Fruit fly (Drosophila melanogaster) whole organism, embryonic: ENCODE results near the gene Mer.

Source experiments
- Bdp1 ChIP-seq: fragments of 200-800 bp; sonication (Bioruptor generic); optimal IDR thresholded peaks from 3 replicates; lab custom pipeline; 2016; ENCODE audit warnings: missing biosample characterization, missing genetic modification characterization
- CG10209 ChIP-seq: fragments of 200-800 bp; sonication (Bioruptor generic); optimal IDR thresholded peaks from 3 replicates; lab custom pipeline; 2017; ENCODE audit warnings: missing biosample characterization, mild to moderate bottlenecking, missing genetic modification characterization, missing genetic modification reagents
- CG10267 ChIP-seq: fragments of 200-800 bp; sonication (Bioruptor generic); optimal IDR thresholded peaks from 2 replicates; lab custom pipeline; 2018; ENCODE audit warnings: missing biosample characterization, mild to moderate bottlenecking, missing genetic modification characterization, moderate library complexity
- CG10431 ChIP-seq: fragments of 200-800 bp; sonication (Bioruptor generic); optimal IDR thresholded peaks from 3 replicates; lab custom pipeline; 2018; ENCODE audit warnings: missing biosample characterization, mild to moderate bottlenecking, missing genetic modification characterization
- CG10565 ChIP-seq: fragments of 200-800 bp; sonication (Bioruptor generic); optimal IDR thresholded peaks from 3 replicates; lab custom pipeline; 2016; ENCODE audit warnings: missing biosample characterization, mild to moderate bottlenecking, missing genetic modification characterization
- CG11247 ChIP-seq: fragments of 200-800 bp; sonication (Bioruptor generic); IDR thresholded peaks from 2 replicates; pipeline ENCODE4 v1.3.6; 2022; ENCODE audit warnings: missing biosample characterization, missing genetic modification characterization
- CG12236 ChIP-seq: fragments of 200-800 bp; sonication (Bioruptor generic); optimal IDR thresholded peaks from 2 replicates; lab custom pipeline; 2016; ENCODE audit warnings: missing biosample characterization, missing genetic modification characterization
- CG13296 ChIP-seq: fragments of 200-800 bp; sonication (Bioruptor generic); optimal IDR thresholded peaks from 3 replicates; lab custom pipeline; 2018; ENCODE audit warnings: missing biosample characterization, mild to moderate bottlenecking, missing genetic modification characterization
- CG14050 ChIP-seq: fragments of 200-800 bp; sonication (Bioruptor generic); IDR thresholded peaks from 3 replicates; pipeline ENCODE4 v1.3.6; 2022; ENCODE audit warnings: missing biosample characterization, missing genetic modification characterization
- CG15011 ChIP-seq: fragments of 200-800 bp; sonication (Bioruptor generic); optimal IDR thresholded peaks from 3 replicates; lab custom pipeline; 2018; ENCODE audit warnings: missing biosample characterization, mild to moderate bottlenecking, missing genetic modification characterization
- CG15479 ChIP-seq: fragments of 200-800 bp; sonication (Bioruptor generic); optimal IDR thresholded peaks from 3 replicates; lab custom pipeline; 2019; ENCODE audit warnings: missing biosample characterization, mild to moderate bottlenecking, missing genetic modification characterization, moderate library complexity
- CG17385 ChIP-seq: fragments of 200-800 bp; sonication (Bioruptor generic); optimal IDR thresholded peaks from 3 replicates; lab custom pipeline; 2018; ENCODE audit warnings: missing biosample characterization, mild to moderate bottlenecking, missing genetic modification characterization
- CG17802 ChIP-seq: fragments of 200-800 bp; sonication (Bioruptor generic); optimal IDR thresholded peaks from 2 replicates; lab custom pipeline; 2018; ENCODE audit warnings: missing biosample characterization, mild to moderate bottlenecking, missing genetic modification characterization, moderate library complexity
- CG18599 ChIP-seq: fragments of 200-800 bp; sonication (Bioruptor generic); optimal IDR thresholded peaks from 3 replicates; lab custom pipeline; 2017; ENCODE audit warnings: missing biosample characterization, missing genetic modification characterization, mild to moderate bottlenecking, moderate library complexity, missing genetic modification reagents
- CG30020 ChIP-seq: fragments of 200-800 bp; optimal IDR thresholded peaks from 2 replicates; lab custom pipeline; 2019; ENCODE audit warnings: missing biosample characterization, mild to moderate bottlenecking, missing genetic modification characterization, moderate library complexity
- CG31441 ChIP-seq: fragments of 200-800 bp; sonication (Bioruptor generic); IDR thresholded peaks from 2 replicates; pipeline ENCODE4 v1.3.6; 2022; ENCODE audit warnings: missing biosample characterization, missing genetic modification characterization
- CG3847 ChIP-seq: fragments of 200-800 bp; sonication (Bioruptor generic); IDR thresholded peaks from 2 replicates; pipeline ENCODE4 v1.3.6; 2022; ENCODE audit warnings: missing biosample characterization, missing genetic modification characterization
- CG4730 ChIP-seq: fragments of 200-800 bp; sonication (Bioruptor generic); IDR thresholded peaks from 2 replicates; pipeline ENCODE4 v1.3.6; 2022; ENCODE audit warnings: missing biosample characterization, missing genetic modification characterization
- CG6175 ChIP-seq: fragments of 200-800 bp; sonication (Bioruptor generic); IDR thresholded peaks from 3 replicates; pipeline ENCODE4 v1.3.6; 2022; ENCODE audit warnings: missing biosample characterization, missing genetic modification characterization
- CG6813 ChIP-seq: fragments of 200-800 bp; sonication (Bioruptor generic); optimal IDR thresholded peaks from 2 replicates; lab custom pipeline; 2017; ENCODE audit warnings: missing biosample characterization, missing genetic modification characterization, mild to moderate bottlenecking, moderate library complexity, missing genetic modification reagents
- CG7357 ChIP-seq: fragments of 200-800 bp; sonication (Bioruptor generic); IDR thresholded peaks from 3 replicates; pipeline ENCODE4 v1.3.6; 2022; ENCODE audit warnings: missing biosample characterization, missing genetic modification characterization
- CG8089 ChIP-seq: fragments of 200-800 bp; sonication (Bioruptor generic); optimal IDR thresholded peaks from 3 replicates; lab custom pipeline; 2016; ENCODE audit warnings: missing biosample characterization, missing genetic modification characterization
- CG9876 ChIP-seq: fragments of 200-800 bp; sonication (Bioruptor generic); optimal IDR thresholded peaks from 2 replicates; lab custom pipeline; 2016; ENCODE audit warnings: missing biosample characterization, missing genetic modification characterization
- CG9932 ChIP-seq: fragments of 200-800 bp; sonication (Bioruptor generic); IDR thresholded peaks from 2 replicates; pipeline ENCODE4 v1.3.6; 2022; ENCODE audit warnings: missing biosample characterization, missing genetic modification characterization
- ERR ChIP-seq: fragments of 200-800 bp; sonication (Bioruptor generic); optimal IDR thresholded peaks from 2 replicates; lab custom pipeline; 2016; ENCODE audit warnings: missing biosample characterization, missing genetic modification characterization
- H2.0 ChIP-seq: fragments of 200-800 bp; sonication (Bioruptor generic); IDR thresholded peaks from 2 replicates; pipeline ENCODE4 v1.3.6; 2022; ENCODE audit warnings: missing biosample characterization, missing genetic modification characterization
- Hand ChIP-seq: fragments of 200-800 bp; sonication (Bioruptor generic); optimal IDR thresholded peaks from 2 replicates; lab custom pipeline; 2017; ENCODE audit warnings: mild to moderate bottlenecking, missing biosample characterization, missing genetic modification reagents, missing genetic modification characterization
- Hsf ChIP-seq: fragments of 200-800 bp; sonication (Bioruptor generic); optimal IDR thresholded peaks from 3 replicates; lab custom pipeline; 2016; ENCODE audit warnings: missing biosample characterization, missing genetic modification characterization
- Lpt ChIP-seq: fragments of >200 bp; optimal IDR thresholded peaks from 2 replicates; lab custom pipeline; 2018; ENCODE audit warnings: missing biosample characterization, missing genetic modification characterization
- Sox100B ChIP-seq: fragments of 200-800 bp; sonication (Bioruptor generic); optimal IDR thresholded peaks from 3 replicates; lab custom pipeline; 2018; ENCODE audit warnings: missing biosample characterization, mild to moderate bottlenecking, missing genetic modification characterization
- Tbp ChIP-seq: fragments of >200 bp; optimal IDR thresholded peaks from 2 replicates; lab custom pipeline; 2018; ENCODE audit warnings: missing biosample characterization, missing genetic modification characterization
- abd-A ChIP-seq: fragments of 200-800 bp; sonication (Bioruptor generic); optimal IDR thresholded peaks from 3 replicates; lab custom pipeline; 2019; ENCODE audit warnings: missing biosample characterization, mild to moderate bottlenecking, missing genetic modification characterization, moderate library complexity
- cg ChIP-seq: fragments of 200-800 bp; sonication (Bioruptor generic); optimal IDR thresholded peaks from 3 replicates; lab custom pipeline; 2019; ENCODE audit warnings: missing biosample characterization, mild to moderate bottlenecking, missing genetic modification characterization, moderate library complexity
- da ChIP-seq: fragments of 200-800 bp; sonication (Bioruptor generic); optimal IDR thresholded peaks from 2 replicates; lab custom pipeline; 2016; ENCODE audit warnings: missing biosample characterization, missing genetic modification characterization
- dm ChIP-seq: fragments of 200-800 bp; sonication (Bioruptor generic); optimal IDR thresholded peaks from 3 replicates; lab custom pipeline; 2016; ENCODE audit warnings: missing biosample characterization, missing genetic modification characterization
- ewg ChIP-seq: fragments of 200-800 bp; sonication (Bioruptor generic); optimal IDR thresholded peaks from 3 replicates; lab custom pipeline; 2017; ENCODE audit warnings: mild to moderate bottlenecking, missing biosample characterization, missing genetic modification reagents, missing genetic modification characterization
- gro ChIP-seq: fragments of 200-800 bp; sonication (Bioruptor generic); optimal IDR thresholded peaks from 2 replicates; lab custom pipeline; 2016; ENCODE audit warnings: missing biosample characterization, missing genetic modification characterization
- jumu ChIP-seq: fragments of 200-800 bp; sonication (Bioruptor generic); optimal IDR thresholded peaks from 3 replicates; lab custom pipeline; 2016; ENCODE audit warnings: missing biosample characterization, missing genetic modification characterization
- lov ChIP-seq, 2 experiments: fragments of 200-800 bp in 1 of 2; fragments of >200 bp in 1 of 2; sonication (Bioruptor generic) in 1 of 2; IDR thresholded peaks in 1 of 2; optimal IDR thresholded peaks in 1 of 2; 2 replicates in 1 of 2; 3 replicates in 1 of 2; pipeline versions ENCODE4 v1.3.6 to Lab custom; 2017 to 2022; ENCODE audit warnings: missing biosample characterization in 1 of 2, missing genetic modification characterization in 1 of 2
- nom ChIP-seq: fragments of 200-800 bp; sonication (Bioruptor generic); optimal IDR thresholded peaks from 2 replicates; lab custom pipeline; 2017; ENCODE audit warnings: missing biosample characterization, missing genetic modification characterization, mild to moderate bottlenecking, moderate library complexity, missing genetic modification reagents
- p53 ChIP-seq: fragments of 200-800 bp; sonication (Bioruptor generic); optimal IDR thresholded peaks from 2 replicates; lab custom pipeline; 2016; ENCODE audit warnings: missing biosample characterization, missing genetic modification characterization
- pan ChIP-seq, 4 experiments: fragments of >200 bp in 3 of 4; fragments of 200-800 bp in 1 of 4; sonication (Bioruptor generic) in 1 of 4; optimal IDR thresholded peaks in 3 of 4; IDR thresholded peaks in 1 of 4; 2 replicates each; pipeline versions ENCODE4 v1.3.6 to Lab custom; 2017 to 2022; ENCODE audit warnings: missing biosample characterization in 2 of 4, missing genetic modification characterization in 2 of 4, mixed read lengths in 1 of 4
- pzg ChIP-seq: fragments of 200-800 bp; sonication (Bioruptor generic); optimal IDR thresholded peaks from 3 replicates; lab custom pipeline; 2018; ENCODE audit warnings: missing biosample characterization, mild to moderate bottlenecking, missing genetic modification characterization, moderate library complexity
- salm ChIP-seq: fragments of 200-800 bp; sonication (Bioruptor generic); optimal IDR thresholded peaks from 2 replicates; lab custom pipeline; 2018; ENCODE audit warnings: missing biosample characterization, mild to moderate bottlenecking, missing genetic modification characterization
- sob ChIP-seq: fragments of 200-800 bp; sonication (Bioruptor generic); IDR thresholded peaks from 2 replicates; pipeline ENCODE4 v1.3.6; 2022; ENCODE audit warnings: missing biosample characterization, missing genetic modification characterization
- sr ChIP-seq: fragments of 200-800 bp; sonication (Bioruptor generic); IDR thresholded peaks from 3 replicates; pipeline ENCODE4 v1.3.6; 2022; ENCODE audit warnings: missing biosample characterization, missing genetic modification characterization
- ssp ChIP-seq: fragments of 200-800 bp; sonication (Bioruptor generic); IDR thresholded peaks from 2 replicates; pipeline ENCODE4 v1.3.6; 2022; ENCODE audit warnings: missing biosample characterization, missing genetic modification characterization
- stwl ChIP-seq: fragments of 200-800 bp; sonication (Bioruptor generic); optimal IDR thresholded peaks from 3 replicates; lab custom pipeline; 2018; ENCODE audit warnings: missing biosample characterization, mild to moderate bottlenecking, missing genetic modification characterization, moderate library complexity
- wdn ChIP-seq: fragments of 200-800 bp; sonication (Bioruptor generic); IDR thresholded peaks from 2 replicates; pipeline ENCODE4 v1.3.6; 2022; ENCODE audit warnings: missing biosample characterization, missing genetic modification characterization

Gene Mer

DNA sequence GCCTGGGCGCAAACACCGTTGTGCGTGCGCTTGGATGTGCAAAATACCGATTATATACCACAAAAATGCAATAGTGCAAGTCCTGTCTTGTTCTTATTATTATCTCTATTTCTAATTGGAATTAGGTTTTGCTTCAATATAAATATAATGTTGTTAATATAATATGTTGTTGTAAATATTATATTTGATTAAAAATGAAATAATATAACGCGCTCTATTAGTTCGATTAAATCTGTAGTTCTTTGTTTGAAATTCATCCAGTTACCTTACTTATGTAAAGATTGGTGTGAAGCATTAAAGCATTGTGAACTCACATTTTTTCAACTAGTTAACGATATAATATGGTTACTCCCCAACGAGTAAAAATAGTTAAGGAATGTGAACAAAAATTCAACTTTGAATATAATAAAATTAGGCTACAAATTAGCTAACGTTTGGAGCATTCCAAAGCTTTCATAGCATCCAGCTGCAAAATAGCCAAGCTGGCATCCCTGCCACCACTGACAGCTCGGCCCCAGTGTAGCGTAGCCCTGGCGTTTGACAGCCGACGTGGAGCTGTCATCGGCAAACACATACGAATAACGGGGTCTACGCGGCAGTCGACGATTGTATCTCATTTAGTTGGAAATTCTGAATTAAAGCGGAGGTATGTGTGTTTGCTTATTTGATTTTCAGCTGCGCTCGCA lies 50.3 kb downstream of the Mer start, which contains the start of the genes CG12237 and Sec61gamma (continued):
- TF ChIP-seq Hand: no peak
- peak; percentile 72 for TF ChIP-seq nom (GFP tag; lab: Kevin White, UChicago)
- TF ChIP-seq CG9932: peak; percentile 53; the same call in 1 of the 2 replicates
- TF ChIP-seq da (GFP tag; lab: Kevin White, UChicago): no peak
- no peak for TF ChIP-seq CG18599
- TF ChIP-seq CG10565: no peak
- no peak for TF ChIP-seq CG14050 (GFP tag; lab: Robert Waterston, UW)
- TF ChIP-seq CG12236: no peak
- no peak for TF ChIP-seq Lpt (GFP tag; lab: Kevin White, UChicago)
- peak; percentile 41 for TF ChIP-seq CG10267 (tag; lab: Kevin White, UChicago)
- no peak for TF ChIP-seq sr (GFP tag; lab: Robert Waterston, UW)
- TF ChIP-seq CG9876 (GFP tag; lab: Kevin White, UChicago): no peak
- TF ChIP-seq p53: peak; percentile 44
- TF ChIP-seq Tbp (GFP tag; lab: Kevin White, UChicago): no peak
- peak; percentile 32 for TF ChIP-seq CG15479 (GFP tag; lab: Kevin White, UChicago)
- peak; percentile 84 for TF ChIP-seq pzg (GFP tag; lab: Kevin White, UChicago)
- TF ChIP-seq CG10209: no peak
- TF ChIP-seq cg (GFP tag; lab: Kevin White, UChicago): peak; percentile 36
- TF ChIP-seq Sox100B (GFP tag; lab: Kevin White, UChicago): no peak
- peak; percentile 28 for TF ChIP-seq CG30020 (tag; lab: Kevin White, UChicago)
- no peak for TF ChIP-seq Bdp1 (GFP tag; lab: Kevin White, UChicago)
- 0 out of 3 replicates have a peak, but pooled peaks have one; percentile 7 for TF ChIP-seq CG6175 (GFP tag; lab: Robert Waterston, UW)
- 0 out of 2 replicates have a peak, but pooled peaks have one; percentile 28 for TF ChIP-seq sob (GFP tag; lab: Robert Waterston, UW)
- TF ChIP-seq ewg (GFP tag; lab: Kevin White, UChicago): peak; percentile 11
- no peak for TF ChIP-seq lov (optimal IDR thresholded peaks at IDR 0.05; lab: Kevin White, UChicago)
- no peak for TF ChIP-seq lov (GFP tag; IDR thresholded peaks at IDR 0.05; lab: Robert Waterston, UW)
- TF ChIP-seq CG17802: peak; percentile 15
- TF ChIP-seq CG6813: no peak
- TF ChIP-seq pan (optimal IDR thresholded peaks at IDR 0.05; lab: Kevin White, UChicago): no peak
- TF ChIP-seq pan (GFP tag; optimal IDR thresholded peaks at IDR 0.05 in 1 of 2, IDR thresholded peaks at IDR 0.05 in 1 of 2): no peak
- peak; percentile 25 for TF ChIP-seq ERR (GFP tag; lab: Kevin White, UChicago)
- TF ChIP-seq abd-A: no peak
- TF ChIP-seq CG11247 (GFP tag; lab: Robert Waterston, UW): peak; percentile 46
- TF ChIP-seq CG13296 (GFP tag; lab: Kevin White, UChicago): peak; percentile 35
- 0 out of 2 replicates have a peak, but pooled peaks have one; percentile 32 for TF ChIP-seq CG31441 (GFP tag; lab: Robert Waterston, UW)
- no peak for TF ChIP-seq salm (tag; lab: Kevin White, UChicago)
- no peak for TF ChIP-seq CG15011 (GFP tag; lab: Kevin White, UChicago)
- no peak for TF ChIP-seq CG10431 (GFP tag; lab: Kevin White, UChicago)
- no peak for TF ChIP-seq Hsf (GFP tag; lab: Kevin White, UChicago)
- TF ChIP-seq CG3847: peak; percentile 22; the same call in 1 of the 2 replicates
- TF ChIP-seq CG7357 (GFP tag; lab: Robert Waterston, UW): no peak
- TF ChIP-seq CG17385 (GFP tag; lab: Kevin White, UChicago): peak; percentile 9
- TF ChIP-seq ssp (GFP tag; lab: Robert Waterston, UW): peak; percentile 30
- peak; percentile 53 for TF ChIP-seq dm (GFP tag; lab: Kevin White, UChicago)
- no peak for TF ChIP-seq wdn
- no peak for TF ChIP-seq CG4730 (GFP tag; lab: Robert Waterston, UW)
- TF ChIP-seq jumu: peak; percentile 6
- TF ChIP-seq CG8089: no peak
- TF ChIP-seq stwl (tag; lab: Kevin White, UChicago): peak; percentile 45
- TF ChIP-seq gro (GFP tag; lab: Kevin White, UChicago): peak; percentile 26
- TF ChIP-seq H2.0 (GFP tag; lab: Robert Waterston, UW): 0 out of 2 replicates have a peak, but pooled peaks have one; percentile 6
